Fruit fly (Drosophila melanogaster): ENCODE measurements around the gene CG6908.
A peak's percentile ranks its signal among the peaks of the same experiment; 100 is the strongest.

The CG6908 gene

dm6 chr3R:11649449-11649848 is 40.4 kb downstream of the CG6908 start (continued):
- peak; percentile 92 for TF ChIP-seq bowl (GFP tag; IDR thresholded peaks at IDR 0.05)
- peak; percentile 88 for TF ChIP-seq jing (GFP tag; optimal IDR thresholded peaks at IDR 0.05)
- peak; percentile 92 for TF ChIP-seq odd (GFP tag; optimal IDR thresholded peaks at IDR 0.05)
- TF ChIP-seq en (GFP tag; optimal IDR thresholded peaks at IDR 0.05) = peak; percentile 88
- peak; percentile 72 for TF ChIP-seq CG2116 (GFP tag; optimal IDR thresholded peaks at IDR 0.05)
- TF ChIP-seq sima (GFP tag; optimal IDR thresholded peaks at IDR 0.05) = peak; percentile 84
- peak; percentile 92 for TF ChIP-seq NC2β (GFP tag; optimal IDR thresholded peaks at IDR 0.05)
- TF ChIP-seq Drgx (GFP tag; IDR thresholded peaks at IDR 0.05) = peak; percentile 89
- TF ChIP-seq run (tag; optimal IDR thresholded peaks at IDR 0.05) = peak; percentile 86
- TF ChIP-seq CG7372 (GFP tag; IDR thresholded peaks at IDR 0.05) = peak; percentile 98
- TF ChIP-seq CG14050 (GFP tag; IDR thresholded peaks at IDR 0.05) = peak; percentile 96
- no peak for TF ChIP-seq CG8478 (optimal IDR thresholded peaks at IDR 0.05)
- peak; percentile 92 for TF ChIP-seq CG8924 (tag; optimal IDR thresholded peaks at IDR 0.05)
- peak; percentile 83 for TF ChIP-seq ewg (GFP tag; optimal IDR thresholded peaks at IDR 0.05)
- TF ChIP-seq Meics (GFP tag; optimal IDR thresholded peaks at IDR 0.05) = peak; percentile 97
- peak; percentile 19 for TF ChIP-seq pzg (GFP tag; optimal IDR thresholded peaks at IDR 0.05)
- TF ChIP-seq Poxn (GFP tag; IDR thresholded peaks at IDR 0.05) = peak; percentile 96
- TF ChIP-seq gce (GFP tag; IDR thresholded peaks at IDR 0.05) = peak; percentile 91; the same call in 2 of the 3 replicates
- peak; percentile 99 for TF ChIP-seq mam (GFP tag; optimal IDR thresholded peaks at IDR 0.05)
- TF ChIP-seq Trl (optimal IDR thresholded peaks at IDR 0.05) = no peak
- TF ChIP-seq Trl (GFP tag; optimal IDR thresholded peaks at IDR 0.05) = peak; percentile 98
- TF ChIP-seq grau (tag; optimal IDR thresholded peaks at IDR 0.05) = peak; percentile 99
- TF ChIP-seq pum (GFP tag; optimal IDR thresholded peaks at IDR 0.05) = peak; percentile 96
- TF ChIP-seq nerfin-1 (tag; optimal IDR thresholded peaks at IDR 0.05) = peak; percentile 81
- peak; percentile 96 for TF ChIP-seq eyg (GFP tag; optimal IDR thresholded peaks at IDR 0.05)
- TF ChIP-seq lilli (GFP tag; optimal IDR thresholded peaks at IDR 0.05) = peak; percentile 99
- TF ChIP-seq CG13296 (GFP tag; optimal IDR thresholded peaks at IDR 0.05) = peak; percentile 97
- TF ChIP-seq CG8359 (GFP tag; optimal IDR thresholded peaks at IDR 0.05; ENCODE audit: borderline replicate concordance) = peak; percentile 62
- TF ChIP-seq CG11695 (GFP tag; IDR thresholded peaks at IDR 0.05) = peak; percentile 94
- TF ChIP-seq CG5953 (GFP tag; IDR thresholded peaks at IDR 0.05) = peak; percentile 95
- peak; percentile 98 for TF ChIP-seq CG15269 (tag; optimal IDR thresholded peaks at IDR 0.05)
- peak; percentile 94 for TF ChIP-seq MBD-R2 (GFP tag; IDR thresholded peaks at IDR 0.05)
- TF ChIP-seq CG18476 (GFP tag; optimal IDR thresholded peaks at IDR 0.05) = peak; percentile 91
- TF ChIP-seq dati (GFP tag; IDR thresholded peaks at IDR 0.05) = peak; percentile 95
- TF ChIP-seq HLH54F (GFP tag; optimal IDR thresholded peaks at IDR 0.05) = peak; percentile 97
- TF ChIP-seq sc (optimal IDR thresholded peaks at IDR 0.05) = no peak
- peak; percentile 66 for TF ChIP-seq sc (GFP tag; optimal IDR thresholded peaks at IDR 0.05)
- peak; percentile 40 for TF ChIP-seq grn (GFP tag; optimal IDR thresholded peaks at IDR 0.05)
- peak; percentile 97 for TF ChIP-seq CG33213 (GFP tag; optimal IDR thresholded peaks at IDR 0.05)
- TF ChIP-seq emc (GFP tag; optimal IDR thresholded peaks at IDR 0.05) = peak; percentile 94
- TF ChIP-seq wor (GFP tag; IDR thresholded peaks at IDR 0.05) = peak; percentile 91
- peak; percentile 98 for TF ChIP-seq H2.0 (GFP tag; IDR thresholded peaks at IDR 0.05)
- TF ChIP-seq CG9817 (tag; optimal IDR thresholded peaks at IDR 0.05) = peak; percentile 98
- peak; percentile 96 for TF ChIP-seq CG11085 (GFP tag; IDR thresholded peaks at IDR 0.05)
- peak; percentile 67 for TF ChIP-seq crol (GFP tag; IDR thresholded peaks at IDR 0.05)
- TF ChIP-seq YL-1 (GFP tag; optimal IDR thresholded peaks at IDR 0.05) = peak; percentile 63
- no peak for TF ChIP-seq Bgb (GFP tag; IDR thresholded peaks at IDR 0.05; ENCODE audit: partially characterized antibody)
- peak; percentile 69 for TF ChIP-seq lbe (GFP tag; optimal IDR thresholded peaks at IDR 0.05)
- no peak for TF ChIP-seq zen2 (GFP tag; IDR thresholded peaks at IDR 0.05; ENCODE audit: partially characterized antibody)
- TF ChIP-seq HLHmδ (GFP tag; optimal IDR thresholded peaks at IDR 0.05) = no peak
- peak; percentile 81 for TF ChIP-seq CG8290 (GFP tag; optimal IDR thresholded peaks at IDR 0.05)
- TF ChIP-seq CG8290 (tag; optimal IDR thresholded peaks at IDR 0.05) = peak; percentile 17 to 99
- peak; percentile 97 for TF ChIP-seq ab (GFP tag; optimal IDR thresholded peaks at IDR 0.05)
